Worm (Caenorhabditis elegans) whole organism, L3 larva: ENCODE measurements around the gene gpr-1.
A peak's percentile ranks its signal among the peaks of the same experiment; 100 is the strongest.

Source experiments
- aly-2 ChIP-seq: fragments of 150-350 bp; optimal IDR thresholded peaks from 2 replicates; lab custom pipeline; 2014; ENCODE audit warnings: missing biosample characterization, missing genetic modification characterization
- elt-1 ChIP-seq: fragments of 150-350 bp; optimal IDR thresholded peaks from 2 replicates; lab custom pipeline; 2014; ENCODE audit warnings: missing biosample characterization, missing genetic modification characterization
- elt-3 ChIP-seq, 3 experiments: fragments of 150-350 bp in 1 of 3; sonication (generic microtip) in 2 of 3; optimal IDR thresholded peaks; 2 replicates in 2 of 3; 4 replicates in 1 of 3; lab custom pipeline; 2014 to 2017; ENCODE audit warnings: missing biosample characterization in 3 of 3, missing genetic modification characterization in 3 of 3
- fkh-10 ChIP-seq: sonication (generic microtip); optimal IDR thresholded peaks from 2 replicates; lab custom pipeline; 2017; ENCODE audit warnings: missing biosample characterization, missing genetic modification reagents, missing genetic modification characterization
- fkh-2 ChIP-seq: fragments of 150-350 bp; optimal IDR thresholded peaks from 2 replicates; lab custom pipeline; 2014; ENCODE audit warnings: missing biosample characterization, missing genetic modification reagents, missing genetic modification characterization
- lin-39 ChIP-seq: fragments of 150-350 bp; optimal IDR thresholded peaks from 2 replicates; lab custom pipeline; 2018; ENCODE audit warnings: missing biosample characterization, missing genetic modification reagents, missing genetic modification characterization
- nhr-11 ChIP-seq: fragments of 150-350 bp; optimal IDR thresholded peaks from 2 replicates; lab custom pipeline; 2014; ENCODE audit warnings: missing biosample characterization, missing genetic modification characterization
- nhr-237 ChIP-seq: fragments of 150-350 bp; optimal IDR thresholded peaks from 2 replicates; lab custom pipeline; 2014; ENCODE audit warnings: missing biosample characterization, missing genetic modification characterization
- nhr-28 ChIP-seq: fragments of 150-350 bp; optimal IDR thresholded peaks from 2 replicates; lab custom pipeline; 2014; ENCODE audit warnings: missing biosample characterization, missing genetic modification characterization
- snpc-4 ChIP-seq: fragments of 150-350 bp; optimal IDR thresholded peaks from 2 replicates; lab custom pipeline; 2014; ENCODE audit warnings: missing biosample characterization, missing genetic modification characterization
- unc-39 ChIP-seq: sonication (generic microtip); optimal IDR thresholded peaks from 4 replicates; lab custom pipeline; 2017; ENCODE audit warnings: missing biosample characterization, missing genetic modification characterization
- unc-62 ChIP-seq: fragments of 150-350 bp; sonication (generic microtip); optimal IDR thresholded peaks from 4 replicates; lab custom pipeline; 2014; ENCODE audit warnings: missing biosample characterization, missing genetic modification reagents, missing genetic modification characterization

DNA sequence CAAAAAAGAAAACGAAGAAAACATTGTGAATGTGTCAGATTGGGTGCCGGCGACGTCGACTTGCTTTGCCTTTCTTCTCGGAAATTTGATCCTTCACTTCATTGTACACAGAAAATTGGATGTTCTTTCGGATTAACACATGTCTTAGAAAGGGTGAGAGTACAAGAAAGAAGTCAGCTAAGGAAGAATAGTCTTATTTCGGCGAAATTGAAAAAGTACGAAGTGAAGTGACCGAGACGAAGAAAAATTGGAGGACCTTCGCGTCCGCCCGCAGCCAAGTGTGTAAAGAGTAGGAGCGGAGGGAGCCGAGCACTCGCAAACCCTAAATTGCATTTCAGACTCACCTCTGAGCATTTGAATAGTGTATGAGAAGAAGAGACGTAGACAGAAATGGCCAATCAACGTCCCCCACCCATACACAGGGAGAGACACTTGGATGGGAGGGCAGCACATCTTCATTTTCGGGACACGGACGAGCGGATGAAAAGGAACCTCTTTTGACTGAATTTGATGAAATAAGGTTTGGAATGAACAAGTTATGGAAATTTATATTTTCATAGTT lies 40.1 kb upstream of the gpr-1 start, which contains the start of gene glr-1:
- no peak for TF ChIP-seq nhr-237 (tag; lab: Kevin White, UChicago)
- peak; percentile 44 for TF ChIP-seq fkh-10 (GFP tag; lab: Kevin White, UChicago)
- no peak for TF ChIP-seq aly-2 (tag; lab: Kevin White, UChicago)
- no peak for TF ChIP-seq nhr-28 (tag; lab: Kevin White, UChicago)
- TF ChIP-seq snpc-4 (tag; lab: Kevin White, UChicago), result no peak
- no peak for TF ChIP-seq unc-62
- no peak for TF ChIP-seq nhr-11 (tag; lab: Kevin White, UChicago)
- no peak for TF ChIP-seq fkh-2 (tag; lab: Kevin White, UChicago)
- TF ChIP-seq elt-1 (tag; lab: Kevin White, UChicago), result no peak
- no peak for TF ChIP-seq unc-39 (tag; lab: Kevin White, UChicago)
- no peak for TF ChIP-seq elt-3 (tag; optimal IDR thresholded peaks at IDR 0.05; lab: Kevin White, UChicago)
- no peak for TF ChIP-seq lin-39 (tag; lab: Kevin White, UChicago)
